Worm (Caenorhabditis elegans) whole organism, L1 larva: ENCODE measurements around the gene F25H8.2.

ENCODE experiments used
- swsn-7 ChIP-seq: sonication (generic microtip); optimal IDR thresholded peaks from 2 replicates; lab custom pipeline; 2016; ENCODE audit warnings: missing genetic modification characterization, missing compliant biosample characterization
- unc-62 ChIP-seq: fragments of 150-350 bp; optimal IDR thresholded peaks from 2 replicates; lab custom pipeline; 2014; ENCODE audit warnings: missing biosample characterization, missing genetic modification reagents, missing genetic modification characterization

- TF ChIP-seq swsn-7 (tag; lab: Kevin White, UChicago) (no peak), unc-62 (GFP tag; lab: Kevin White, UChicago) (no peak)
Observed at ce11 chrIV:9948035-9948434, 16.0 kb downstream of the F25H8.2 start.
